Worm (Caenorhabditis elegans) whole organism, L4 larva: ENCODE data around the gene maph-1.3.
A peak's percentile ranks its signal among the peaks of the same experiment; 100 is the strongest.

ENCODE experiments used
- D1046.2 ChIP-seq: fragments of 200-800 bp; sonication (Bioruptor generic); IDR thresholded peaks from 2 replicates; pipeline ENCODE4 v1.3.6; 2022; ENCODE audit warnings: missing genetic modification characterization, missing compliant biosample characterization
- F37D6.2 ChIP-seq: sonication (generic microtip); optimal IDR thresholded peaks from 2 replicates; lab custom pipeline; 2016; ENCODE audit warnings: mild to moderate bottlenecking, missing genetic modification characterization, missing compliant biosample characterization
- F44E2.7 ChIP-seq: fragments of 200-800 bp; sonication (Bioruptor generic); IDR thresholded peaks from 2 replicates; pipeline ENCODE4 v2.1.2; 2022; ENCODE audit warnings: missing genetic modification characterization, missing compliant biosample characterization
- T20F7.1 ChIP-seq: fragments of 200-800 bp; sonication (Bioruptor generic); optimal IDR thresholded peaks from 2 replicates; lab custom pipeline; 2018; ENCODE audit warnings: mild to moderate bottlenecking, missing genetic modification characterization, missing compliant biosample characterization
- Y105C5A.15 ChIP-seq: fragments of 200-800 bp; sonication (Bioruptor generic); IDR thresholded peaks from 2 replicates; pipeline ENCODE4 v1.3.6; 2022; ENCODE audit warnings: missing genetic modification characterization, missing compliant biosample characterization
- Y48G9A.11 ChIP-seq: fragments of 200-800 bp; sonication (Bioruptor generic); IDR thresholded peaks from 2 replicates; pipeline ENCODE4 v1.3.6; 2022; ENCODE audit warnings: missing genetic modification reagents, missing genetic modification characterization, missing compliant biosample characterization
- Y75B8A.6 ChIP-seq: fragments of 200-800 bp; sonication (Bioruptor generic); IDR thresholded peaks from 2 replicates; pipeline ENCODE4 v1.3.6; 2022; ENCODE audit warnings: missing genetic modification reagents, missing genetic modification characterization, missing compliant biosample characterization
- aha-1 ChIP-seq: fragments of 150-350 bp; peaks from one replicate; lab custom pipeline; 2014; ENCODE audit warnings: missing biosample characterization, missing genetic modification characterization
- attf-4 ChIP-seq: sonication (generic microtip); optimal IDR thresholded peaks from 3 replicates; lab custom pipeline; 2017; ENCODE audit warnings: missing biosample characterization, missing genetic modification characterization
- ceh-20 ChIP-seq: fragments of 200-800 bp; sonication (Bioruptor generic); IDR thresholded peaks from 2 replicates; pipeline ENCODE4 v1.3.6; 2022; ENCODE audit warnings: missing genetic modification reagents, missing genetic modification characterization, missing compliant biosample characterization
- ceh-62 ChIP-seq: sonication (generic microtip); optimal IDR thresholded peaks from 2 replicates; lab custom pipeline; 2017; ENCODE audit warnings: missing biosample characterization, missing genetic modification characterization
- cey-2 ChIP-seq: sonication (generic microtip); optimal IDR thresholded peaks from 3 replicates; lab custom pipeline; 2017; ENCODE audit warnings: missing genetic modification characterization, mild to moderate bottlenecking, missing compliant biosample characterization, antibody characterized with exemption, borderline replicate concordance; ENCODE audit not compliant: insufficient read depth
- daf-16 ChIP-seq, 3 experiments: sonication (generic microtip); optimal IDR thresholded peaks; 2 replicates each; lab custom pipeline; 2016 to 2017; ENCODE audit warnings: missing genetic modification characterization in 3 of 3, missing genetic modification reagents in 3 of 3, mild to moderate bottlenecking in 2 of 3, missing compliant biosample characterization in 2 of 3, missing biosample characterization in 1 of 3, moderate library complexity in 1 of 3
- daf-8 ChIP-seq: fragments of 200-800 bp; sonication (Bioruptor generic); IDR thresholded peaks from 2 replicates; pipeline ENCODE4 v1.3.6; 2022; ENCODE audit warnings: missing genetic modification characterization, missing compliant biosample characterization
- dmd-6 ChIP-seq: fragments of 200-800 bp; sonication (Bioruptor generic); IDR thresholded peaks from 2 replicates; pipeline ENCODE4 v1.3.6; 2022; ENCODE audit warnings: missing genetic modification reagents, missing genetic modification characterization, missing compliant biosample characterization
- dmd-9 ChIP-seq: fragments of 200-800 bp; sonication (Bioruptor generic); IDR thresholded peaks from 2 replicates; pipeline ENCODE4 v1.3.6; 2022; ENCODE audit warnings: missing genetic modification reagents, missing genetic modification characterization, missing compliant biosample characterization
- dpl-1 ChIP-seq: fragments of 150-350 bp; optimal IDR thresholded peaks from 2 replicates; lab custom pipeline; 2014; ENCODE audit warnings: missing biosample characterization, missing genetic modification reagents, missing genetic modification characterization
- dve-1 ChIP-seq: sonication (generic microtip); optimal IDR thresholded peaks from 2 replicates; lab custom pipeline; 2017; ENCODE audit warnings: antibody characterized with exemption, mild to moderate bottlenecking, missing genetic modification characterization, missing compliant biosample characterization; ENCODE audit not compliant: insufficient read depth
- fos-1 ChIP-seq: fragments of 150-350 bp; optimal IDR thresholded peaks from 2 replicates; lab custom pipeline; 2014; ENCODE audit warnings: missing biosample characterization, missing genetic modification characterization
- gei-8 ChIP-seq: fragments of 200-800 bp; sonication (Bioruptor generic); optimal IDR thresholded peaks from 2 replicates; lab custom pipeline; 2018; ENCODE audit warnings: mild to moderate bottlenecking, missing genetic modification characterization, missing compliant biosample characterization
- hlh-11 ChIP-seq: fragments of 200-800 bp; sonication (Bioruptor generic); optimal IDR thresholded peaks from 2 replicates; lab custom pipeline; 2018; ENCODE audit warnings: mild to moderate bottlenecking, missing genetic modification characterization, missing compliant biosample characterization
- hlh-30 ChIP-seq: sonication (generic microtip); optimal IDR thresholded peaks from 2 replicates; lab custom pipeline; 2017; ENCODE audit warnings: antibody characterized with exemption, mild to moderate bottlenecking, missing genetic modification characterization, missing compliant biosample characterization; ENCODE audit not compliant: insufficient read depth
- hmg-1.1 ChIP-seq: fragments of 200-800 bp; sonication (Bioruptor generic); IDR thresholded peaks from 2 replicates; pipeline ENCODE4 v1.3.6; 2022; ENCODE audit warnings: missing genetic modification reagents, missing genetic modification characterization, missing compliant biosample characterization
- lin-13 ChIP-seq: fragments of 150-350 bp; optimal IDR thresholded peaks from 2 replicates; lab custom pipeline; 2014; ENCODE audit warnings: missing biosample characterization, missing genetic modification reagents, missing genetic modification characterization
- lin-15B ChIP-seq: fragments of 150-350 bp; sonication (generic microtip); optimal IDR thresholded peaks from 3 replicates; lab custom pipeline; 2014; ENCODE audit warnings: missing biosample characterization, missing genetic modification characterization
- lin-29 ChIP-seq: fragments of 200-800 bp; sonication (Bioruptor generic); IDR thresholded peaks from 2 replicates; pipeline ENCODE4 v1.3.6; 2022; ENCODE audit warnings: missing genetic modification reagents, missing genetic modification characterization, missing compliant biosample characterization
- lsy-2 ChIP-seq, 2 experiments: fragments of 150-350 bp in 1 of 2; sonication (generic microtip) in 1 of 2; optimal IDR thresholded peaks; 2 replicates each; lab custom pipeline; 2014 to 2017; ENCODE audit warnings: missing biosample characterization in 2 of 2, missing genetic modification characterization in 2 of 2
- madf-9 ChIP-seq: fragments of 200-800 bp; sonication (Bioruptor generic); conservative IDR thresholded peaks from 2 replicates; pipeline ENCODE4 v1.3.6; 2022; ENCODE audit warnings: missing genetic modification reagents, missing genetic modification characterization, missing compliant biosample characterization
- mdl-1 ChIP-seq, 2 experiments: fragments of 150-350 bp in 1 of 2; sonication (generic microtip) in 1 of 2; optimal IDR thresholded peaks; 2 replicates each; lab custom pipeline; 2014 to 2017; ENCODE audit warnings: missing biosample characterization in 2 of 2, missing genetic modification characterization in 2 of 2
- mdt-29 ChIP-seq: fragments of 200-800 bp; sonication (Bioruptor generic); IDR thresholded peaks from 2 replicates; pipeline ENCODE4 v1.3.6; 2022; ENCODE audit warnings: missing genetic modification reagents, missing genetic modification characterization, missing compliant biosample characterization
- mep-1 ChIP-seq: fragments of 150-350 bp; sonication (generic microtip); optimal IDR thresholded peaks from 3 replicates; lab custom pipeline; 2014; ENCODE audit warnings: missing biosample characterization, missing genetic modification characterization
- mxl-3 ChIP-seq: fragments of 200-800 bp; sonication (Bioruptor generic); optimal IDR thresholded peaks from 2 replicates; lab custom pipeline; 2018; ENCODE audit warnings: mild to moderate bottlenecking, missing genetic modification characterization, missing compliant biosample characterization
- nhr-102 ChIP-seq: sonication (generic microtip); optimal IDR thresholded peaks from 2 replicates; lab custom pipeline; 2016; ENCODE audit warnings: mild to moderate bottlenecking, missing genetic modification characterization, moderate library complexity, missing compliant biosample characterization
- nhr-237 ChIP-seq: sonication (generic microtip); optimal IDR thresholded peaks from 2 replicates; lab custom pipeline; 2017; ENCODE audit warnings: missing biosample characterization, missing genetic modification characterization
- nhr-25 ChIP-seq: sonication (generic microtip); optimal IDR thresholded peaks from 2 replicates; lab custom pipeline; 2017; ENCODE audit warnings: missing genetic modification characterization, mild to moderate bottlenecking, missing compliant biosample characterization, antibody characterized with exemption, moderate library complexity, borderline replicate concordance; ENCODE audit not compliant: insufficient read depth
- nhr-28 ChIP-seq: fragments of 150-350 bp; optimal IDR thresholded peaks from 2 replicates; lab custom pipeline; 2014; ENCODE audit warnings: missing biosample characterization, missing genetic modification characterization
- nhr-6 ChIP-seq: fragments of 150-350 bp; optimal IDR thresholded peaks from 2 replicates; lab custom pipeline; 2014; ENCODE audit warnings: missing biosample characterization, missing genetic modification characterization
- nhr-77 ChIP-seq: fragments of 150-350 bp; optimal IDR thresholded peaks from 2 replicates; lab custom pipeline; 2014; ENCODE audit warnings: missing biosample characterization, missing genetic modification characterization
- php-3 ChIP-seq: fragments of 200-800 bp; sonication (Bioruptor generic); IDR thresholded peaks from 2 replicates; pipeline ENCODE4 v1.3.6; 2022; ENCODE audit warnings: missing genetic modification reagents, missing genetic modification characterization, missing compliant biosample characterization
- skn-1 ChIP-seq: fragments of 150-350 bp; optimal IDR thresholded peaks from 2 replicates; lab custom pipeline; 2014; ENCODE audit warnings: missing biosample characterization, missing genetic modification characterization
- spr-3 ChIP-seq: fragments of 200-800 bp; sonication (Bioruptor generic); optimal IDR thresholded peaks from 2 replicates; lab custom pipeline; 2018; ENCODE audit warnings: mild to moderate bottlenecking, missing genetic modification characterization, missing compliant biosample characterization
- tag-97 ChIP-seq: fragments of 200-800 bp; sonication (Bioruptor generic); IDR thresholded peaks from 2 replicates; pipeline ENCODE4 v1.3.6; 2022; ENCODE audit warnings: missing genetic modification characterization, missing compliant biosample characterization
- unc-62 ChIP-seq, 3 experiments: fragments of 150-350 bp in 1 of 3; sonication (generic microtip); optimal IDR thresholded peaks in 2 of 3; peaks in 1 of 3; 1 replicate in 1 of 3; 2 replicates in 2 of 3; lab custom pipeline; 2014 to 2017; ENCODE audit warnings: missing biosample characterization in 3 of 3, missing genetic modification characterization in 3 of 3, missing genetic modification reagents in 3 of 3, missing genotype in 1 of 3
- zag-1 ChIP-seq: fragments of 150-350 bp; optimal IDR thresholded peaks from 2 replicates; lab custom pipeline; 2014; ENCODE audit warnings: missing biosample characterization, missing genetic modification characterization

maph-1.3 gene

DNA sequence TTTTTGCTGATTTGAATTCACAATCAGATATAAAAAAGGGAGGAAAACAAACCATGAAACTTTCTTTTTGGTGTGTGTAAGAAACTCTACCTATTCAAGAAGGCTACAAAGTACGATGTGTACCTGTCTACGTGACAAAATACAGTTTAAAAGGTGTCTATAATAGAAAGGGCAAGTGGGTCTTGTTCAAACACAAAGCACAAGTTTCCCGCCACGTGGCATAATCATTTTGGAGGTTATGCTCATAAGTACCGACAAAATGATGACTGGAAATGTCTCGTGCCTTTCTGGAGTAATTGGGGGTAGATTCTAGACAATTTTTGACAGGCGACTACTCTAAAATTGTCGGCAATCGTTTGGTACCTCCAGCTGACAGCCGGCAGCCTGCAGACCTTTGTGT is 30.2 kb downstream of the maph-1.3 start (continued):
- TF ChIP-seq T20F7.1 (GFP tag; lab: Kevin White, UChicago): no peak
- no peak for TF ChIP-seq daf-16 (GFP tag; optimal IDR thresholded peaks at IDR 0.05; lab: Kevin White, UChicago)
- TF ChIP-seq daf-16 (tag; optimal IDR thresholded peaks at IDR 0.05; lab: Kevin White, UChicago): peak; percentile 17
- TF ChIP-seq dpl-1 (GFP tag; lab: Kevin White, UChicago): no peak
- TF ChIP-seq skn-1: no peak

ce11 chrIII:3875608-3876007 is 30.9 kb downstream of the maph-1.3 start:
- peak; percentile 92 for TF ChIP-seq hlh-30 (tag; lab: Kevin White, UChicago)
- TF ChIP-seq hmg-1.1 (GFP tag; lab: Robert Waterston, UW): no peak
- peak in 1 of 2 experiments; percentile 57 for TF ChIP-seq unc-62 (GFP tag; optimal IDR thresholded peaks at IDR 0.05 in 1 of 2; lab: Kevin White, UChicago)
- TF ChIP-seq unc-62 (tag; optimal IDR thresholded peaks at IDR 0.05; lab: Kevin White, UChicago): no peak
- no peak for TF ChIP-seq F37D6.2 (tag; lab: Kevin White, UChicago)
- TF ChIP-seq dpl-1 (GFP tag; lab: Kevin White, UChicago): peak; percentile 1
- no peak for TF ChIP-seq zag-1 (tag; lab: Kevin White, UChicago)
- peak; percentile 45 for TF ChIP-seq cey-2 (tag; lab: Kevin White, UChicago)
- 0 out of 2 replicates have a peak, but pooled peaks have one; percentile 27 for TF ChIP-seq ceh-20 (GFP tag; lab: Robert Waterston, UW)
- TF ChIP-seq tag-97: no peak
- TF ChIP-seq dmd-6 (GFP tag; lab: Robert Waterston, UW): peak; percentile 42
- TF ChIP-seq nhr-102 (tag; lab: Kevin White, UChicago): no peak
- TF ChIP-seq daf-16 (GFP tag; optimal IDR thresholded peaks at IDR 0.05; lab: Kevin White, UChicago): no peak
- peak; percentile 60 for TF ChIP-seq daf-16 (tag; optimal IDR thresholded peaks at IDR 0.05; lab: Kevin White, UChicago)
- TF ChIP-seq ceh-62 (tag; lab: Kevin White, UChicago): no peak
- peak; percentile 67 for TF ChIP-seq mep-1 (tag; lab: Kevin White, UChicago)
- no peak for TF ChIP-seq php-3 (GFP tag; lab: Robert Waterston, UW)
- peak; percentile 81 for TF ChIP-seq dve-1
- no peak for TF ChIP-seq aha-1 (tag; lab: Kevin White, UChicago)
- TF ChIP-seq mxl-3: peak; percentile 33
- TF ChIP-seq fos-1 (tag; lab: Kevin White, UChicago): no peak
- no peak for TF ChIP-seq lin-15B (tag; lab: Kevin White, UChicago)
- TF ChIP-seq skn-1: no peak
- peak in 1 of 2 experiments; percentile 42 for TF ChIP-seq lsy-2 (tag; optimal IDR thresholded peaks at IDR 0.05; lab: Kevin White, UChicago)
- no peak for TF ChIP-seq gei-8 (GFP tag; lab: Kevin White, UChicago)
- TF ChIP-seq lin-13 (GFP tag; lab: Kevin White, UChicago): peak; percentile 19
- no peak for TF ChIP-seq lin-29 (GFP tag; lab: Robert Waterston, UW)
- peak in 1 of 2 experiments; percentile 6 for TF ChIP-seq mdl-1 (tag; optimal IDR thresholded peaks at IDR 0.05; lab: Kevin White, UChicago)
- no peak for TF ChIP-seq nhr-25
- peak; percentile 45; the same call in 1 of the 2 replicates for TF ChIP-seq mdt-29 (GFP tag; lab: Robert Waterston, UW)
- TF ChIP-seq hlh-11 (tag; lab: Kevin White, UChicago): peak; percentile 74
- no peak for TF ChIP-seq madf-9 (GFP tag; lab: Robert Waterston, UW)
- no peak for TF ChIP-seq daf-8
- peak; percentile 72 for TF ChIP-seq nhr-28
- TF ChIP-seq nhr-237 (tag; lab: Kevin White, UChicago): no peak

DNA sequence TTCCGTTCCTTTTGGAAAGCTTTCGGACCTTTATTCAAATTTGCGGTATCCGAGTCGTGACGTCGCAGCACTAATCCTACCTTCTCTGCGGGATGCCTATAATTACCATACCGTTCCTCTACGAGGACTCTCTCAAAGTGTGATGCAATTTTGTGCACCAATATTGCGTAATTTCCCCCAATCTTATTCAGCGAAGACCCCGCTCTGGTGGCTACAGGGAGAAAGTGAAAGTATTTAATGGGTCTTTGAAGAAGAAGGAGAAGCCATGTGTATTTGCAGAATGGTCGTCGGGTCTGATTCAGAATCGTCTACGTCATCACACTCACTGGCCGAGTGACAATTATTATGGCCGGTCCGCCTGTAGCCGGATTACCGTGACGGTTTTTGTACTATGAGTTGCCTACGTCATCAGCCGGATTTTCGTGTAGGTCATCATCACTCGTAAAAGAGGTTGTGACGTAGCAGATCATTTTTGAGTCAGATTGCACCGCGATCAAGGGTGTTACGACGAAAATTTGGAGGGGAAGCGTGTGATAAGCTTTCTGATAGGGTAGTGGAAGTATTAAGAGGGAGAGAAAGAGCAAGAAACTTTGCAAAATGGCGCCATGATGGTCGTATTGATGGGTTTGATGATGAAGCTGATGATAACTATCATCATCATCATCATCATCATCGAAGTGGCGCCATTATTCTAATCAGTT is 31.7 kb downstream of the maph-1.3 start:
- TF ChIP-seq spr-3 (GFP tag; lab: Kevin White, UChicago) (no peak), F44E2.7 (GFP tag; lab: Robert Waterston, UW) (no peak), mxl-3 (no peak), nhr-28 (peak; percentile 28), dmd-6 (GFP tag; lab: Robert Waterston, UW) (peak; percentile 42), nhr-237 (tag; lab: Kevin White, UChicago) (no peak), nhr-77 (tag; lab: Kevin White, UChicago) (no peak), nhr-6 (no peak), attf-4 (tag; lab: Kevin White, UChicago) (no peak), D1046.2 (no peak), Y48G9A.11 (GFP tag; lab: Robert Waterston, UW) (no peak), nhr-102 (tag; lab: Kevin White, UChicago) (no peak), Y75B8A.6 (GFP tag; lab: Robert Waterston, UW) (no peak), daf-16 (GFP tag; optimal IDR thresholded peaks at IDR 0.05; lab: Kevin White, UChicago) (no peak), daf-16 (tag; optimal IDR thresholded peaks at IDR 0.05; lab: Kevin White, UChicago) (peak; percentile 3), T20F7.1 (GFP tag; lab: Kevin White, UChicago) (no peak), Y105C5A.15 (GFP tag; lab: Robert Waterston, UW) (no peak), daf-8 (no peak), hmg-1.1 (GFP tag; lab: Robert Waterston, UW) (no peak), dmd-9 (GFP tag; lab: Robert Waterston, UW) (no peak)
